Fruit fly (Drosophila melanogaster) whole organism, embryonic: Measurements from ENCODE around the gene CG9289.

ENCODE experiments used
- BEAF-32 ChIP-seq: fragments of 200-800 bp; sonication (Bioruptor generic); optimal IDR thresholded peaks from 3 replicates; lab custom pipeline; 2017; ENCODE audit warnings: missing biosample characterization, missing genetic modification characterization, mild to moderate bottlenecking, moderate library complexity, missing genetic modification reagents
- Bdp1 ChIP-seq: fragments of 200-800 bp; sonication (Bioruptor generic); optimal IDR thresholded peaks from 3 replicates; lab custom pipeline; 2016; ENCODE audit warnings: missing biosample characterization, missing genetic modification characterization
- CG10274 ChIP-seq: fragments of 200-800 bp; sonication (Bioruptor generic); optimal IDR thresholded peaks from 3 replicates; lab custom pipeline; 2017; ENCODE audit warnings: missing biosample characterization, mild to moderate bottlenecking, missing genetic modification characterization
- CG11695 ChIP-seq: fragments of 200-800 bp; sonication (Bioruptor generic); IDR thresholded peaks from 3 replicates; pipeline ENCODE4 v1.3.6; 2022; ENCODE audit warnings: missing biosample characterization, missing genetic modification characterization
- CG12659 ChIP-seq: fragments of 200-800 bp; sonication (Bioruptor generic); optimal IDR thresholded peaks from 3 replicates; lab custom pipeline; 2017; ENCODE audit warnings: mild to moderate bottlenecking, missing biosample characterization, missing genetic modification reagents, missing genetic modification characterization
- CG15514 ChIP-seq: fragments of 200-800 bp; sonication (Bioruptor generic); optimal IDR thresholded peaks from 3 replicates; lab custom pipeline; 2017; ENCODE audit warnings: missing biosample characterization, missing genetic modification characterization, mild to moderate bottlenecking, moderate library complexity, missing genetic modification reagents
- CG16813 ChIP-seq: fragments of 200-800 bp; sonication (Bioruptor generic); IDR thresholded peaks from 3 replicates; pipeline ENCODE4 v1.3.6; 2022; ENCODE audit warnings: missing biosample characterization, missing genetic modification characterization; ENCODE audit not compliant: partially characterized antibody
- CG18599 ChIP-seq: fragments of 200-800 bp; sonication (Bioruptor generic); optimal IDR thresholded peaks from 3 replicates; lab custom pipeline; 2017; ENCODE audit warnings: missing biosample characterization, missing genetic modification characterization, mild to moderate bottlenecking, moderate library complexity, missing genetic modification reagents
- CG2875 ChIP-seq: fragments of 200-800 bp; sonication (Bioruptor generic); optimal IDR thresholded peaks from 2 replicates; lab custom pipeline; 2017; ENCODE audit warnings: missing biosample characterization, mild to moderate bottlenecking, missing genetic modification characterization, missing genetic modification reagents
- CG34224 ChIP-seq: fragments of 200-800 bp; sonication (Bioruptor generic); IDR thresholded peaks from 3 replicates; pipeline ENCODE4 v1.3.6; 2022; ENCODE audit warnings: missing biosample characterization, missing genetic modification characterization; ENCODE audit not compliant: partially characterized antibody
- CG3995 ChIP-seq: fragments of 200-800 bp; sonication (Bioruptor generic); optimal IDR thresholded peaks from 3 replicates; lab custom pipeline; 2016; ENCODE audit warnings: missing biosample characterization, missing genetic modification characterization
- CG4707 ChIP-seq: fragments of 200-800 bp; sonication (Bioruptor generic); optimal IDR thresholded peaks from 2 replicates; lab custom pipeline; 2018; ENCODE audit warnings: missing biosample characterization, mild to moderate bottlenecking, missing genetic modification characterization, moderate library complexity
- CG7357 ChIP-seq: fragments of 200-800 bp; sonication (Bioruptor generic); IDR thresholded peaks from 3 replicates; pipeline ENCODE4 v1.3.6; 2022; ENCODE audit warnings: missing biosample characterization, missing genetic modification characterization
- CG8924 ChIP-seq: fragments of 200-800 bp; optimal IDR thresholded peaks from 3 replicates; lab custom pipeline; 2019; ENCODE audit warnings: missing biosample characterization, mild to moderate bottlenecking, missing genetic modification characterization, moderate library complexity
- CG9876 ChIP-seq: fragments of 200-800 bp; sonication (Bioruptor generic); optimal IDR thresholded peaks from 2 replicates; lab custom pipeline; 2016; ENCODE audit warnings: missing biosample characterization, missing genetic modification characterization
- Dp ChIP-seq: fragments of 200-800 bp; sonication (Bioruptor generic); optimal IDR thresholded peaks from 2 replicates; lab custom pipeline; 2018; ENCODE audit warnings: missing biosample characterization, mild to moderate bottlenecking, missing genetic modification characterization, moderate library complexity
- Eip74EF ChIP-seq, 2 experiments: fragments of 200-800 bp in 1 of 2; fragments of >200 bp in 1 of 2; sonication (Bioruptor generic) in 1 of 2; optimal IDR thresholded peaks; 2 replicates each; lab custom pipeline; 2017 to 2019; ENCODE audit warnings: missing biosample characterization in 2 of 2, missing genetic modification characterization in 2 of 2, mild to moderate bottlenecking in 1 of 2, moderate library complexity in 1 of 2
- Fer3 ChIP-seq: fragments of 200-800 bp; sonication (Bioruptor generic); optimal IDR thresholded peaks from 2 replicates; lab custom pipeline; 2018; ENCODE audit warnings: missing biosample characterization, mild to moderate bottlenecking, missing genetic modification characterization, moderate library complexity
- Gsc ChIP-seq: fragments of 200-800 bp; sonication (Bioruptor generic); IDR thresholded peaks from 2 replicates; pipeline ENCODE4 v1.3.6; 2022; ENCODE audit warnings: missing biosample characterization, missing genetic modification characterization
- H15 ChIP-seq: fragments of 200-800 bp; sonication (Bioruptor generic); IDR thresholded peaks from 3 replicates; pipeline ENCODE4 v1.3.6; 2022; ENCODE audit warnings: missing biosample characterization, missing genetic modification characterization
- Hr3 ChIP-seq: fragments of 200-800 bp; sonication (Bioruptor generic); optimal IDR thresholded peaks from 3 replicates; lab custom pipeline; 2016; ENCODE audit warnings: missing biosample characterization, missing genetic modification characterization
- Hr39 ChIP-seq: fragments of >200 bp; optimal IDR thresholded peaks from 2 replicates; lab custom pipeline; 2017
- MESR4 ChIP-seq: fragments of 200-800 bp; sonication (Bioruptor generic); optimal IDR thresholded peaks from 2 replicates; lab custom pipeline; 2018; ENCODE audit warnings: missing biosample characterization, mild to moderate bottlenecking, missing genetic modification characterization, moderate library complexity
- Nf-YB ChIP-seq: fragments of 200-800 bp; sonication (Bioruptor generic); optimal IDR thresholded peaks from 3 replicates; lab custom pipeline; 2019; ENCODE audit warnings: missing biosample characterization, mild to moderate bottlenecking, missing genetic modification characterization, moderate library complexity
- Rfx ChIP-seq: fragments of 200-800 bp; sonication (Bioruptor generic); IDR thresholded peaks from 2 replicates; pipeline ENCODE4 v1.3.6; 2022; ENCODE audit warnings: missing biosample characterization, missing genetic modification characterization
- Rx ChIP-seq: fragments of 200-800 bp; sonication (Bioruptor generic); IDR thresholded peaks from 2 replicates; pipeline ENCODE4 v1.3.6; 2022; ENCODE audit warnings: missing biosample characterization, missing genetic modification characterization
- Sin3A ChIP-seq: fragments of >200 bp; optimal IDR thresholded peaks from 2 replicates; lab custom pipeline; 2018
- Sry-β ChIP-seq: fragments of 200-800 bp; sonication (Bioruptor generic); optimal IDR thresholded peaks from 2 replicates; lab custom pipeline; 2018; ENCODE audit warnings: missing biosample characterization, mild to moderate bottlenecking, missing genetic modification characterization, moderate library complexity
- Xrp1 ChIP-seq: fragments of 200-800 bp; sonication (Bioruptor generic); IDR thresholded peaks from 2 replicates; pipeline ENCODE4 v1.3.6; 2022; ENCODE audit warnings: missing biosample characterization, missing genetic modification characterization
- amos ChIP-seq: fragments of 200-800 bp; sonication (Bioruptor generic); IDR thresholded peaks from 2 replicates; pipeline ENCODE4 v1.3.6; 2022; ENCODE audit warnings: missing biosample characterization, missing genetic modification characterization; ENCODE audit not compliant: partially characterized antibody
- ase ChIP-seq: fragments of 200-800 bp; sonication (Bioruptor generic); IDR thresholded peaks from 3 replicates; pipeline ENCODE4 v1.3.6; 2022; ENCODE audit warnings: missing biosample characterization, missing genetic modification characterization
- bbx ChIP-seq: fragments of 200-800 bp; sonication (Bioruptor generic); IDR thresholded peaks from 2 replicates; pipeline ENCODE4 v1.3.6; 2022; ENCODE audit warnings: missing biosample characterization, missing genetic modification characterization; ENCODE audit not compliant: partially characterized antibody
- cg ChIP-seq: fragments of 200-800 bp; sonication (Bioruptor generic); optimal IDR thresholded peaks from 3 replicates; lab custom pipeline; 2019; ENCODE audit warnings: missing biosample characterization, mild to moderate bottlenecking, missing genetic modification characterization, moderate library complexity
- dmrt11E ChIP-seq: fragments of 200-800 bp; sonication (Bioruptor generic); optimal IDR thresholded peaks from 3 replicates; lab custom pipeline; 2018; ENCODE audit warnings: missing biosample characterization, mild to moderate bottlenecking, missing genetic modification characterization, moderate library complexity
- gsb-n ChIP-seq: fragments of 200-800 bp; sonication (Bioruptor generic); optimal IDR thresholded peaks from 3 replicates; lab custom pipeline; 2018; ENCODE audit warnings: missing biosample characterization, mild to moderate bottlenecking, missing genetic modification characterization
- hkb ChIP-seq, 2 experiments: fragments of 200-800 bp in 1 of 2; fragments of >200 bp in 1 of 2; sonication (Bioruptor generic) in 1 of 2; IDR thresholded peaks in 1 of 2; optimal IDR thresholded peaks in 1 of 2; 2 replicates each; pipeline versions ENCODE4 v1.3.6 to Lab custom; 2017 to 2022; ENCODE audit warnings: missing biosample characterization in 1 of 2, missing genetic modification characterization in 1 of 2
- ind ChIP-seq: fragments of 200-800 bp; sonication (Bioruptor generic); optimal IDR thresholded peaks from 3 replicates; lab custom pipeline; 2016; ENCODE audit warnings: missing biosample characterization, missing genetic modification characterization
- ken ChIP-seq: fragments of 200-800 bp; sonication (Bioruptor generic); IDR thresholded peaks from 3 replicates; pipeline ENCODE4 v1.3.6; 2022; ENCODE audit warnings: missing biosample characterization, missing genetic modification characterization
- onecut ChIP-seq: fragments of 200-800 bp; sonication (Bioruptor generic); IDR thresholded peaks from 2 replicates; pipeline ENCODE4 v1.3.6; 2022; ENCODE audit warnings: missing biosample characterization, missing genetic modification characterization
- ro ChIP-seq: fragments of 200-800 bp; sonication (Bioruptor generic); IDR thresholded peaks from 2 replicates; pipeline ENCODE4 v1.3.6; 2022; ENCODE audit warnings: missing biosample characterization, missing genetic modification characterization
- sens ChIP-seq: fragments of 200-800 bp; sonication (Bioruptor generic); peaks from one replicate; lab custom pipeline; 2016; ENCODE audit warnings: missing biosample characterization, missing genetic modification characterization
- sens-2 ChIP-seq: fragments of 200-800 bp; sonication (Bioruptor generic); IDR thresholded peaks from 2 replicates; pipeline ENCODE4 v1.3.6; 2022; ENCODE audit warnings: missing biosample characterization, missing genetic modification characterization
- sisA ChIP-seq: fragments of 200-800 bp; sonication (Bioruptor generic); IDR thresholded peaks from 2 replicates; pipeline ENCODE4 v1.3.6; 2022; ENCODE audit warnings: missing biosample characterization, missing genetic modification characterization
- sr ChIP-seq: fragments of 200-800 bp; sonication (Bioruptor generic); IDR thresholded peaks from 3 replicates; pipeline ENCODE4 v1.3.6; 2022; ENCODE audit warnings: missing biosample characterization, missing genetic modification characterization
- trem ChIP-seq: fragments of 200-800 bp; optimal IDR thresholded peaks from 3 replicates; lab custom pipeline; 2019; ENCODE audit warnings: missing biosample characterization, mild to moderate bottlenecking, missing genetic modification characterization, moderate library complexity
- tup ChIP-seq: fragments of 200-800 bp; sonication (Bioruptor generic); optimal IDR thresholded peaks from 2 replicates; lab custom pipeline; 2016; ENCODE audit warnings: missing biosample characterization, mild to moderate bottlenecking, missing genetic modification characterization, moderate library complexity
- vvl ChIP-seq: fragments of 200-800 bp; sonication (Bioruptor generic); IDR thresholded peaks from 2 replicates; pipeline ENCODE4 v1.3.6; 2022; ENCODE audit warnings: missing biosample characterization, missing genetic modification characterization
- wdn ChIP-seq: fragments of 200-800 bp; sonication (Bioruptor generic); IDR thresholded peaks from 2 replicates; pipeline ENCODE4 v1.3.6; 2022; ENCODE audit warnings: missing biosample characterization, missing genetic modification characterization
- wek ChIP-seq: fragments of 200-800 bp; sonication (Bioruptor generic); optimal IDR thresholded peaks from 3 replicates; lab custom pipeline; 2018; ENCODE audit warnings: missing biosample characterization, mild to moderate bottlenecking, missing genetic modification characterization, moderate library complexity

CG9289 gene

DNA sequence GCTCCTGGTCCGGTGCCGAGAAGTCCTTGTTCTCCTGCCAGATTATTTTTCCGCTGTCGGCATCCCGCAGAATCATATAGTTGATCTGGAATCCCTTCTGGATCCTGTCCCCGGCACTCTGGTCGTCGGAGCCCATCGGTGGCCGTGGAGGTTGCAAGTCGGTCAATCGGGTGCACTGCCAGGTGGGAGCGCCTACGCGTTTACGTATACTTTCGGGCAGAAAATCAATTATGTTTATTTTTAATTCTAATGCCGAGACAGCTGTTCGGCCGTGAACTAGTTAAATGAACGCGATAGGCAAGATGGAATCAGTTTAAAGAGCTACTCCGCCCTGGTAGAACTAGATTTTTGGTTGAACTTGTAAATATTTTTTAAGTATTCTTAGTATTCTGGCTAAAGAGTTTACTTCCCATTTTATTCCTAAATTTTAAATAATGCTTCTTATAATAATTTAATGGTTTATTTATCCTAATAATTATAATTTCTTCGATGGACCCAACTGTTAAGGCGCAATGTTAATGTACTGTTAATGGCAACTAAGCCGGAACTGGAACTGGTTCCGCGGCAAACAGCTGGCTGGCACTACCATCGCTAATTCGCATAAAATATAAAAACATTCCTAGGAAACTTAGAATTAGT is 1.6 kb upstream of the CG9289 start, which contains the start of the genes PrBP and Trs23 (continued):
- TF ChIP-seq CG10274 (GFP tag; lab: Kevin White, UChicago) (no peak), MESR4 (GFP tag; lab: Kevin White, UChicago) (peak; percentile 42), BEAF-32 (GFP tag; lab: Kevin White, UChicago) (peak; percentile 72), onecut (GFP tag; lab: Robert Waterston, UW) (peak; percentile 54), Sry-β (GFP tag; lab: Kevin White, UChicago) (no peak), Dp (GFP tag; lab: Kevin White, UChicago) (peak; percentile 19), sr (GFP tag; lab: Robert Waterston, UW) (peak; percentile 59; the same call in 1 of the 3 replicates), ase (GFP tag; lab: Robert Waterston, UW) (no peak), CG4707 (no peak), ro (GFP tag; lab: Robert Waterston, UW) (no peak), Gsc (no peak), CG2875 (GFP tag; lab: Kevin White, UChicago) (no peak), sisA (GFP tag; lab: Robert Waterston, UW) (no peak), CG3995 (no peak), CG15514 (GFP tag; lab: Kevin White, UChicago) (peak; percentile 100), gsb-n (tag; lab: Kevin White, UChicago) (peak; percentile 60), Fer3 (tag; lab: Kevin White, UChicago) (no peak), Hr39 (no peak), trem (peak; percentile 44), ken (GFP tag; lab: Robert Waterston, UW) (no peak), ind (GFP tag; lab: Kevin White, UChicago) (no peak), Eip74EF (GFP tag; optimal IDR thresholded peaks at IDR 0.05; lab: Kevin White, UChicago) (no peak), tup (GFP tag; lab: Kevin White, UChicago) (no peak), cg (no peak), Sin3A (lab: Kevin White, UChicago) (peak; percentile 42), CG16813 (GFP tag; lab: Robert Waterston, UW) (0 out of 3 replicates have a peak, but pooled peaks have one; percentile 37), H15 (no peak), CG7357 (GFP tag; lab: Robert Waterston, UW) (no peak), sens (GFP tag; lab: Kevin White, UChicago) (peak; percentile 23), amos (GFP tag; lab: Robert Waterston, UW) (peak; percentile 66; the same call in 1 of the 2 replicates), CG11695 (GFP tag; lab: Robert Waterston, UW) (no peak), hkb (optimal IDR thresholded peaks at IDR 0.05; lab: Kevin White, UChicago) (no peak), hkb (GFP tag; IDR thresholded peaks at IDR 0.05; lab: Robert Waterston, UW) (no peak), CG12659 (peak; percentile 45)

dm6 chr2L:8683261-8684042 is 724 bp downstream of the CG9289 start:
- TF ChIP-seq CG18599, result no peak
- no peak for TF ChIP-seq Nf-YB (GFP tag; lab: Kevin White, UChicago)
- peak; percentile 41 for TF ChIP-seq sens (GFP tag; lab: Kevin White, UChicago)
- TF ChIP-seq CG8924 (tag; lab: Kevin White, UChicago), result no peak
- TF ChIP-seq Bdp1, result peak; percentile 97
- no peak for TF ChIP-seq trem
- no peak for TF ChIP-seq Rx
- no peak for TF ChIP-seq Rfx (GFP tag; lab: Robert Waterston, UW)
- TF ChIP-seq Xrp1, result no peak
- no peak for TF ChIP-seq dmrt11E (tag; lab: Kevin White, UChicago)
- TF ChIP-seq Hr3 (GFP tag; lab: Kevin White, UChicago), result no peak
- TF ChIP-seq bbx, result peak; percentile 79
- no peak for TF ChIP-seq sens-2 (GFP tag; lab: Robert Waterston, UW)
- 0 out of 3 replicates have a peak, but pooled peaks have one; percentile 46 for TF ChIP-seq CG34224 (GFP tag; lab: Robert Waterston, UW)
- TF ChIP-seq CG9876 (GFP tag; lab: Kevin White, UChicago), result no peak
- TF ChIP-seq wdn (GFP tag; lab: Robert Waterston, UW), result no peak
- no peak for TF ChIP-seq wek
- no peak for TF ChIP-seq vvl (GFP tag; lab: Robert Waterston, UW)
